Worm (Caenorhabditis elegans) whole organism, L4/young adult: ENCODE measurements around the gene F40E10.5.

ENCODE experiments used
- W03F9.2 ChIP-seq: fragments of 150-350 bp; optimal IDR thresholded peaks from 2 replicates; lab custom pipeline; 2014; ENCODE audit warnings: missing biosample characterization, missing genetic modification characterization
- dao-5 ChIP-seq: sonication (generic microtip); optimal IDR thresholded peaks from 2 replicates; lab custom pipeline; 2016; ENCODE audit warnings: missing genotype, missing genetic modification characterization, moderate library complexity, missing compliant biosample characterization
- him-1 ChIP-seq: sonication (generic microtip); optimal IDR thresholded peaks from 2 replicates; lab custom pipeline; 2016; ENCODE audit warnings: missing genotype, missing genetic modification reagents, missing genetic modification characterization, missing compliant biosample characterization

F40E10.5 gene

DNA sequence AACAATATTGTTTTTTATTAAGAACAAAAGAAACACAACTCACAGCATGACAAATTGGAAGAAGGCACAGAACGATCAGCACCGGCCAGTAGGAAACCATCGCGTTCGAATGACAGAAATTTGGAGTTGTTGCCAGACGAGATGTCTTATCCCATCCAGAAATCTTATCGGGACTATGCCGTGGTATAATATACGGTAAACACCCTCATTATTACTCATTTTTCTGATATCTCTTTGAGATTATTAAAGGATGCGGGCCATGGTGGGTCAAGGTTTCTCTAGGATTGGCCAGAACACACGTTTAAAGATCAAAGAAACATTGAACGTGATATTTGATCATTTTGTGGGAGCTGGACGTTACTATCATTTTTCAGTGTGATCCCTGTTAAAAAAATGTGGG, 1.7 kb upstream of the F40E10.5 start, which contains the start of gene hch-1:
Gene hch-1, minus strand, starts transcription at position 112 of the 400 bp plus-strand sequence.
- TF ChIP-seq W03F9.2 (tag; lab: Kevin White, UChicago) (no peak), him-1 (tag; lab: Kevin White, UChicago) (no peak), dao-5 (tag; lab: Kevin White, UChicago) (no peak)

DNA sequence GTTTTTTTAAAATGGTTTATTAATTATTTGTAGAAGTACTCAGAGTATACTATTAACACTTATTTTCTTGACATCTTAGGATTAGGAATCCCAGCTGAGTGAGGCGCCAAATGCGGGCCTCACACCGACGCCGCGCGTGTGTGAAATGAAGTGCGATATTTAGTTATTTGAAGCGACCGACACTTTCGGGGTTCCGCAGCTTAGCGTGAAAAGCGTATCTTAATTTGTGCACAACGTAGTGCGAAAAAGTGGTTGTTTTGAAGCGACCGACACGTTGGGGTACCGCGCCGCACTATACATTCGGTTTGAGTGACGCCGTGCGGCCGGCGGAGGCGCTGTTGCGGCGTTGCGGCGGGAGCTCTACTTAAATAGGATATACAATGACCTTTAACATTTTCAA, 3.3 kb downstream of the F40E10.5 start:
- TF ChIP-seq W03F9.2 (tag; lab: Kevin White, UChicago): no peak
- TF ChIP-seq dao-5 (tag; lab: Kevin White, UChicago): no peak
- no peak for TF ChIP-seq him-1 (tag; lab: Kevin White, UChicago)

DNA sequence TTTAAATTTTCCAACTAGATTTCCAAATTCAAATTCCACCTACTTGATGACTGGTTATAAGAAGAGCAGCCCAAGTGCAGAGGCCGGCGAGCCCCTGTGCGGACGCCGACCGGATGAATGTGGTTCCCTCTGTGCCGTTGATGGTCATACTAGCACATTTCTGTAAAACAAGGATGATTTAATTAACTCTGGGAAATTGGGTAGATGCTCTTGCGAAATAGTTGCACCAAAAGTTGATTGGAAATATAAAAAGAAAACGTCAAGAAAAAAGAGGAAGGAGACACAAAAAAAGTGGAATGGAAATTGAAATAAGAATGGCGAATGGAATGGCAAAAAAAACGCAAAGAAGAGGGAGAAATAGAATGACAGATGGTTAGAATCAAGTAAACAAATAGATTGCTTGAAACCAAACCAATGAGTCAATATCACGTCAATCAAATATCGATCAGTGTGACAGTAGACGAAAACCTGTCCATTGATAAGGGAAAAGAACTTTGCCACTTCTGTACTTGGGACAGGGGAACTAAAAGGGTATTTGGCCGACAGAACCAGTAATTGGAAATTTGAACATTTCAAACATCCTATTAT, 5.2 kb downstream of the F40E10.5 start, which contains the start of gene tmem-184:
Gene tmem-184, minus strand, starts transcription at position 164 of the 588 bp plus-strand sequence.
- no peak for TF ChIP-seq him-1 (tag; lab: Kevin White, UChicago)
- TF ChIP-seq W03F9.2 (tag; lab: Kevin White, UChicago): peak; percentile 49

DNA sequence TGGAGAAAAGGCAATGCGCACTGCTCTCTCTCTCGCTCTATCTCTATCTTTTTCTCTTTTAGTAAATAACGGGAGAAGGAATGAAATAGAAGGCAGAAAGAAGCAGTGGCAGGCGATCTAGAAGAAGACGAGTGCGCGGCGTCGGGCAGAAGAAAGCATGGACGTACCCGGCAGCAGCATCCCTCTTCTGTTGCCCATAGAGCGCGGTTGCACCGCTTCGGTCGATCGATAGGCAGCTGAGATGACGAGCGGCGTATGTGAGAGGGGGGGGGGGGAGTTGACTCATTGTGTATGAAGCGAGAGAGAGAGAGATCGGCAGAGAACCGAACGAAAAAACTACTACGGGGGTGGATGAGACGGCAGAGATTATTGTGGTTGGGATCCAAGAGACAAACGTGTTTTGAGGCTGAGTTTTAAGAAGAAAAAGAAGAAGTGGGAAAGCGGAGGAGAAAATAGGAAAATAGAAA, 6.6 kb downstream of the F40E10.5 start:
- TF ChIP-seq him-1 (tag; lab: Kevin White, UChicago): peak; percentile 93
- TF ChIP-seq W03F9.2 (tag; lab: Kevin White, UChicago): peak; percentile 68
- peak; percentile 30 for TF ChIP-seq dao-5 (tag; lab: Kevin White, UChicago)

DNA sequence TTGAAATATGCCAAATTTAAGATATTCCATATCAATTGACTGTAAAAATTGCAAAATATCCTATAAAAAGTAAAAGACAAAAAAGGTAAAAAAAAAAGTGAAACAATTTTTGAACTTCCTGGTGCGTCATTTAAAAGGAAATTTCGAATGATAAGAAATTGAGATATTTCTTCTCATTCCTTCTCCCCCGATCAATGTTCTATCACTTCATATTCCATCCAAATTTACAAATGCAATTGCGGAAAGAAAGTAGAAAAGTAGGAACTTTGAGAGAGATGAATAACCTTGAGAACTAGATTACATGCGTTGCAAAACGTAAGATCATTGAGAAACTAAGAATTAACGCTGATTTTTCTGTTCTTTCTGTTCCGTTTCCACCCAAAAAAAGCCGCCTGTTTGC, 8.0 kb downstream of the F40E10.5 start:
- TF ChIP-seq W03F9.2 (tag; lab: Kevin White, UChicago) (no peak), him-1 (tag; lab: Kevin White, UChicago) (no peak), dao-5 (tag; lab: Kevin White, UChicago) (no peak)

DNA sequence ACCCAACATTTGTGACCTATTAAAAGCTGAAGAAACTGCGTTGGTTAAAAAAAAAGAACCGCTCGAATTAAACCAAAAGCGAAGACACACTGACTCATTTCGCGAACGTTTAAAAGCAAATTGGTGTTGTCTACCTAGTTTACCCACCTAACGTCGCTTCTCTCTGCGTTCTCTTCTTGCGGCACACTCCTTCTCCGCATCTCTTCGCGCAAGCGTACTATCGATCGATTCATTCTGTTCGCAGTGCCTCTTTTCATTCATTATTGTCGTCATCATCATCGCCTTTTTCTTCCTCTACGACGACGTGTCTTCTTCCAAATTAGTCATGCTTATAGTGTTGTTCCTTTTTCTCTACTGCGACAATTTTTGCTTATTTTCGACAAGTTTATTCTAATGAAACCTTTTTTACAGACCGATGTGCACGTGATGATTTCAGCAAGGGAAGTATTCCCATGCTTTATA, 9.6 kb downstream of the F40E10.5 start, which contains the start of gene atrn-1:
Gene atrn-1, plus strand, starts transcription at position 412 of the 462 bp plus-strand sequence.
- TF ChIP-seq dao-5 (tag; lab: Kevin White, UChicago) (no peak), W03F9.2 (tag; lab: Kevin White, UChicago) (no peak), him-1 (tag; lab: Kevin White, UChicago) (no peak)

DNA sequence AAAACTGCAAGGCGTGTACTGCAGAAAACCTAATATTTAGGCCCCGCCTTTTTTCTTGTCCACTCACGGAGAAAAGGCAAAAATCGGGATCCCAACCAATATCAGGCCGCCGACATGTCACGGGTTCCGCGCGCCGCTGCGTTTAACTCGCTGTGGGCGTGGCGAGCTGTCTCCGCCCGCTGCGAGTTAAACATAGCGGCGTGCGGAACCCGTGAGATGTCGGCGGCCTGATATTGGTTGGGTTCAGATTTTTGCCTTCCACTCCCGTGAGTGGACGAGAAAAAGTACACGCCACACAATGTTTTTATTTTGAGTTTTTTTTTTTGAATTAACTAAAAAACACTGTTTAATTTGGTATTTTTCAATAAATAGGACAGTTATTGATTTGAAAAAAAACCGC, 13.9 kb downstream of the F40E10.5 start:
- TF ChIP-seq him-1 (tag; lab: Kevin White, UChicago): no peak
- TF ChIP-seq W03F9.2 (tag; lab: Kevin White, UChicago): no peak
- TF ChIP-seq dao-5 (tag; lab: Kevin White, UChicago): no peak

DNA sequence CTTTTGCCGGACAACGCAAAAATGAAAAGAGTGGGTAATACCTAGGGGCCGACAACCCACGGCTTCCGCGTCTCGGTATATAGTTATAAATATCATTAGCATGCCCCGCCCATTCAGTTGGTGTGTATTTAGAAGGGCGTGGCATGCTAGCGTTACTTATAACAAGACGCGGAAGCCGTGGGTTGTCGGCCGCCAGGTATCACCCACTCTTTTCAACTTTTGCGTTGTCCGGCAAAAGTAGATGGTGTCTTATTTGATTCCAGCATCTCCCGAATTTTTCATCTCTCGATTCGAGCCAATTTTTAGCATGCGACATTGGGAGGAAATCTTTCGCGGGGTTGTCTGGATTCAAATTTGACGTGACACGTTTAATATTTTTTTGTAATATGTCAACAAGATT, 16.2 kb downstream of the F40E10.5 start:
- no peak for TF ChIP-seq him-1 (tag; lab: Kevin White, UChicago)
- no peak for TF ChIP-seq dao-5 (tag; lab: Kevin White, UChicago)
- no peak for TF ChIP-seq W03F9.2 (tag; lab: Kevin White, UChicago)

DNA sequence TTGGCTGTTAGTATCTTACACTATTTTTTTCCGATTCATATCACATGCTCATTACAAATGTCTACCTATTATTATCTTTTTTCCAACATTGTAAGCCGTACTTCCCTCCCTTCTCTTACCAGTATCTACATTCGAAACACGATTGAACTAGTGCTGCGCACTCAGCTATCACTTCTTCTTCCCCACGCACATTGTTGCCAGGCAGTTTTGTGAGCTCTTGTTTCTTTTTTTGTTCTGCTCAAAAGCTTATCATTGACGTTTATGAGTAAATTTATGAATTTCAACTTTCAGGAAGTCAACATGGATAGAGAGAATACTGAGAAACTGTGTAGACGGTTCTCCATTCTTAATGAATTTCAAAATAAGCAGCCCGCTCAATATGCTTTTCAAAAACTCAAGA, 19.5 kb downstream of the F40E10.5 start, which contains the start of gene F33C8.2:
Gene F33C8.2, plus strand, starts transcription at position 301 of the 400 bp plus-strand sequence.
- no peak for TF ChIP-seq dao-5 (tag; lab: Kevin White, UChicago)
- no peak for TF ChIP-seq W03F9.2 (tag; lab: Kevin White, UChicago)
- no peak for TF ChIP-seq him-1 (tag; lab: Kevin White, UChicago)

DNA sequence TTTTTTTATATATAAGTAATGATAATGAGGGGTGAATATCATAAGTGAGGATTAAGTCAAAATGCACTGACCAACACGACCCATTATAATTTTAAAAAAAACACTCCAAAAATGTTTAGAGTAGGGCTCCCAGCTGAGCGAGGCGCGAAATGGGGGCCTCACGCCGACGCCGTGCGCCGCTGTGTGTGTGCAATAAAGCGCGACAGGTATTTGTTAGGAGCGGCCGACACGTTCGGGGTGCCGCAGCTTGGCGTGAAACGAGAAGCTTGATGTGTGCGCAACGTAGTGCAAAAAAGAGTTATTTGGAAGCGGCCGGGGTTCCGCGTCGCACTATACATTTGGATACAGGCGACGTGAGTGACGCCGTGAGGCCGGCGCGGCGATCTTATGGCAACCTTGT, 23.3 kb downstream of the F40E10.5 start:
- TF ChIP-seq W03F9.2 (tag; lab: Kevin White, UChicago): no peak
- no peak for TF ChIP-seq dao-5 (tag; lab: Kevin White, UChicago)
- TF ChIP-seq him-1 (tag; lab: Kevin White, UChicago): no peak

DNA sequence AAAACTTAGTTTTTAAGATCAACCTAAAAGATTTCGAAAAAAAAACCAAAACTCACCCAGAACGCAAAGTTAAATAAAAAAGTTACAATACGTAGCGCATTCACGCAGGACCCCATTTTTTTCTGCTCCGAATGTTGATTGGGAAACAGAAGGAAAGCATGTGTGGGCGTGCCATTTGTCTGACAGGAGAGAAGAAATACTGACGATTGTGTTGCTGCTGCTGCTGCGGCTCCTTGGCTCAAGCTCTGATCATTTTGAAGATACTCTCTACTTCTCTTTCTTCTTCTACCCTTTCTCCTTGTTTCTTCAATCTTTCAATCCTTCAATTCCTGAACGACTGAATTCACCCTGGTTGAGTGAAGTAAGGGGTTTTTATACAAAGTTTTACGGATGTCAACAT, 27.7 kb downstream of the F40E10.5 start, which contains the start of gene tsp-8:
Gene tsp-8, minus strand, starts transcription at position 185 of the 400 bp plus-strand sequence.
- no peak for TF ChIP-seq W03F9.2 (tag; lab: Kevin White, UChicago)
- no peak for TF ChIP-seq dao-5 (tag; lab: Kevin White, UChicago)
- TF ChIP-seq him-1 (tag; lab: Kevin White, UChicago): no peak

DNA sequence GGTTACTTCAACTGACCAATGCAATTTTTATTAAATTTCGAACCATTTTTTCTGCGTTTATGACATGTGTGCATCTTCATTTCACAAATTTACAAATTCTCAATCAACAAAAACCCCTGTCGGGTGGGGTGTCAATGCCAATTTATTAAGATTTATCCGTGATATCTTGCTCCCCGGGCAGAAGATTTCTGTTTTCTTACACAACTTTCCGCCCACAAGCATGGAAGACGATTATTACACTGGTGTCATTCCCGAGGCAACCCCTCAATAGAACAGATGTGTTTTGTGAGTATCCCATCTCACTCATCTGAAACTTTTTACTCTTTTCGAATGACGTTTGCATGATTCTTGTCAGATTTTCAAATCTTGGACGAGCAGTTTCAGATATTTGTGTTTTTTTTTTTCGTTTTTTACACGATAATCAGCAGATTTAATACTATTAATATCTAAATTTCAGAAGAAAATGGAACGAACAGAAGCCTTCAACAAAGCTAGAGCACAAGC, 30.3 kb downstream of the F40E10.5 start, which contains the start of gene F33C8.4:
Gene F33C8.4, plus strand, starts transcription at position 454 of the 504 bp plus-strand sequence.
- TF ChIP-seq W03F9.2 (tag; lab: Kevin White, UChicago) (no peak), dao-5 (tag; lab: Kevin White, UChicago) (no peak), him-1 (tag; lab: Kevin White, UChicago) (no peak)

DNA sequence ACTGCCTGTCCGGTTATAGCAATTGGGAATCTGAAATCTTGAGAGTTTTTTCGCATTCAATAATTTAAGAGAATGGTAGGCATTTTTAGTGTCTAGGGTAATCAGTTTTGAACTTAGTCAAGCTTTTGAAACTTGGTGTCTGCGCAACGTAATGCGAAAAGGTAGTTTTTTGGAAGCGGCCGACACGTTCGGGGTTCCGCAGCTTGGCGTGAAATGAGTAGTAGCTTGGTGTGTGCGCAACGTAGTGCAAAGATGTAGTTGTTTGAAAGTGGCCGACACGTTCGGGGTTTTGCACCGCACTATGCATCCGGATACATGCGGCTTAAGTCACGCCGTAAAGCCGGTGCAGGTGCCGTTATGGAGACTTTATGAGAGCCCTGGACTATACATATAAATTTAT, 34.6 kb downstream of the F40E10.5 start:
- TF ChIP-seq W03F9.2 (tag; lab: Kevin White, UChicago) (no peak), dao-5 (tag; lab: Kevin White, UChicago) (no peak), him-1 (tag; lab: Kevin White, UChicago) (no peak)
